Fruit fly (Drosophila melanogaster) S2 (cell line): ENCODE results near the gene Ktl.

Experiments used
- CG8478 ChIP-seq: fragments of >200 bp; optimal IDR thresholded peaks from 2 replicates; lab custom pipeline; 2018
- CTCF ChIP-seq, 2 experiments: fragments of >200 bp; optimal IDR thresholded peaks; 2 replicates each; lab custom pipeline; 2018

The Ktl gene

dm6 chr3R:20897128-20897527 is at the start of gene Ktl:
Ktl (minus strand) TSS chr3R:20897320.
- TF ChIP-seq CTCF (optimal IDR thresholded peaks at IDR 0.05; lab: Kevin White, UChicago) (no peak), CG8478 (no peak)

DNA sequence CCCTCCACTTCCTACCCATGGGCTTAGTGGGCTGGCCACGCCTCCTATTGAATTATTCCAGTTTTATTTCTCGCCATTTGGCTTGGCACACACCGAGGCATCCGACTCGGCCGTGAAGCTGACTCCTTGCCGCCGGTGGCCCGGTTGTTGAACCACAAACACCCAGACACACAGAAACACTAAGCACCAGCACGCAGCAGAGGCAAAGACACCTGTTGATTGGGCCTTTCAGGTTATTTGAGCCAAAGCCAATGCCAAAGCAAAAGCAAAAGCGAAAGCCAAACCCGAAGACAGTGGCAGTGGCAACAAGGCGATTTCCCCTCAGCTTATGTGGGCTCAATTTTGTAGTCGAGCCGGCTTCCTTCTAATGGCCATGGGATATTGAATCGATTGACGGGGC is 49.7 kb upstream of the Ktl start:
- no peak for TF ChIP-seq CTCF (optimal IDR thresholded peaks at IDR 0.05; lab: Kevin White, UChicago)
- TF ChIP-seq CG8478, result no peak

dm6 chr3R:20945463-20945862 is 48.3 kb upstream of the Ktl start, which contains the start of gene CG31191:
CG31191 (minus strand) TSS chr3R:20945530.
- no peak for TF ChIP-seq CG8478
- TF ChIP-seq CTCF (optimal IDR thresholded peaks at IDR 0.05; lab: Kevin White, UChicago), result no peak

dm6 chr3R:20915828-20916227 is 18.7 kb upstream of the Ktl start:
- TF ChIP-seq CTCF (optimal IDR thresholded peaks at IDR 0.05; lab: Kevin White, UChicago) (no peak), CG8478 (no peak)

DNA sequence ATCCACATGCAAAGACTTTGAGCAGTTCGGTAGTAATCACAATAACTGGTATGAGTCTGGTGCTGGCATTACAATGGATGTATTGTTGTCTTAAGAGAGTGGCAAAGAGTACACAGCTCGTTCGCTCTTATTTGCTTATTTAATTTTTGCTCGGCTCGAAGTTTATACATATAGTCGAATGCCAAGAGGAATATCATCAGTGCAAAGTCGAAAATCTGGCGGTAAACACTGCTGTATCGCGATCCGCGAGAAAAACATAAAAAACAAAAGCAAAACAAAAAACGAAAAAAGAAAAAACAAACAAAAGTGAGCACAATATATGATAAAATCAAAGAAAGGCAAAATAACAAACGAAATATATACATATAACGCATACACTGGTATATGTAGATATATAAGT is 17.0 kb upstream of the Ktl start, which contains the start of gene hdly:
hdly (plus strand) TSS at position 194 of the 400 bp plus-strand sequence.
- TF ChIP-seq CTCF (optimal IDR thresholded peaks at IDR 0.05; lab: Kevin White, UChicago), result no peak
- TF ChIP-seq CG8478, result no peak

DNA sequence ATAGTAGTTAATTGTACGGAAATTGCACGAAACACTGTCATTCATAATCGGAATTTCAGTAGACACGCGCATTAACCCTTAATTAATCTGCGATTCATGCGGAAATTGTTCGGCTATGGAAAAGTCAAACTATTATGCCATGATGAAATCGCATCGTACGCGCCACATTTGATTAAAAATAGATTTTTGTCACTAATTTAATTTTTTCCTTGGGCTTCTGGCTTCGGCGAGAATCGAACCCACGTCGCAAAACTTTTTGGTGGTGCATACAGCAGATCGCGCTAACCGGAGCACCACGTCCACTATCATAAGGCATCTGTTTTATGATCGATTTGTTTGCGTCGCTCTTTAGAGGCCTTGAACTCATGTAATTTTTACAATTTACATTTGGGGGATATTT is 15.6 kb upstream of the Ktl start:
- no peak for TF ChIP-seq CG8478
- TF ChIP-seq CTCF (optimal IDR thresholded peaks at IDR 0.05; lab: Kevin White, UChicago), result no peak

DNA sequence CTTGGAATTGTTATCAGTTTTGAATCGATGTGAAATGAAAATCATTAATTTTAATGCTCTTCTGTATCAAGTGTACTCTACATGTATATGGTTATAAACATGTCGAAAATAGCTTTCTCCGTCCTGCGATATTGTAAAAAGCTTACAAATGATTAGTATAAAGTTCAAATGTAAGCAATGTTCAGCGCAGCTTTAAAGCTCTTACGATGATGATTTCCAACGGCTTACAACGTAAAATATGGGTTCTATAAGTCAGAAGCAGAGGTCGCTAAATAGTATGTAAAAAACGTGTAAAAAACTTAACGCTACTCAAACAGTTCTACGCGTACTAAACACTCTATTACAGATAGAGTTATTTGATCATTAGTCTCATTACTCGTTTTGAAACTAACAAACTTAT is 11.5 kb upstream of the Ktl start:
- TF ChIP-seq CTCF (optimal IDR thresholded peaks at IDR 0.05; lab: Kevin White, UChicago) (peak; percentile 80), CG8478 (no peak)

DNA sequence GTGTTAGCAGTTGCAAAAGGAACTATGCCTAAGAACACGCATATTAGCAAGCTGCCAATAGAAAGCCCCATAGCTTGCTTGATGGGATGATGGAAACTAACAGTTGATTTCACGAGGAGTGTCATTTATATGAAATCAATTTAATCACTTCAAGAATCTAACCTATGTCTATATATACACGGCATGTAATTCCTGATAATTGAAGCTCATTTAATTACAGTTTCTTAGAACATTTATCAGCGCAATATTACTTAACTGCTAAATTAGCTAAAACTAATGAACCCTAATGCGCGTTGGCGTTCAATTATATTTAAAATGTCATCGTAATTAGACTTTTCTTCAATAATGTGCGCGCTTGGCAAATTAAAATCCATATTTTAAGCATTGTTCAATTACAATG is 8.3 kb upstream of the Ktl start, which contains the start of gene TotX:
TotX (minus strand) TSS at position 101 of the 400 bp plus-strand sequence.
- TF ChIP-seq CTCF (optimal IDR thresholded peaks at IDR 0.05; lab: Kevin White, UChicago) (no peak), CG8478 (no peak)

- TF ChIP-seq CTCF (optimal IDR thresholded peaks at IDR 0.05; lab: Kevin White, UChicago) (no peak), CG8478 (no peak)
Measured at dm6 chr3R:20901656-20902055, 4.5 kb upstream of the Ktl start, which contains the start of gene Grik. Grik (plus strand) TSS chr3R:20901956.

dm6 chr3R:20891495-20891894 is 5.6 kb downstream of the Ktl start:
- TF ChIP-seq CTCF (optimal IDR thresholded peaks at IDR 0.05; lab: Kevin White, UChicago) (no peak), CG8478 (no peak)

DNA sequence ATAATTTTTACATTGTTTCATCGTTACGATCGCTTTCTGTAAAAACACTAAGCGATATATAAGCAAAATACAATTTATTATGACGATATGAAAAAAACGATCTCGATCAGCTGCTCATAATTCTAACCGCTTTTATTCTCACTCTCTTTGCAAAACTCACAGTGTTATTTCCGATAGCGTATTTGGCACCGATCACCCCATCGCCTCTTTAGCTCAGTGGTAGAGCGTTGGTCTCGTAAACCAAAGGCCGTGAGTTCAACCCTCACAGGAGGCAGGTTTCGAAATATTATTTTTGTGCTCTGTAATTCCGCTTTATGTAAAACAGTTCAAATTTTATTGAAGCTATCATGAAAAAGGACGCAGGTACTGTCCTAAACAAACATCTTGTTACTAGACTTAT is 6.2 kb downstream of the Ktl start:
- TF ChIP-seq CTCF (optimal IDR thresholded peaks at IDR 0.05; lab: Kevin White, UChicago) (no peak), CG8478 (no peak)

dm6 chr3R:20890505-20890904 is 6.6 kb downstream of the Ktl start:
- TF ChIP-seq CG8478, result no peak
- TF ChIP-seq CTCF (optimal IDR thresholded peaks at IDR 0.05; lab: Kevin White, UChicago), result no peak

dm6 chr3R:20877436-20877835 is 19.7 kb downstream of the Ktl start, which contains the start of gene TotZ:
TotZ (plus strand) TSS chr3R:20877736.
- no peak for TF ChIP-seq CG8478
- TF ChIP-seq CTCF (optimal IDR thresholded peaks at IDR 0.05; lab: Kevin White, UChicago), result no peak

DNA sequence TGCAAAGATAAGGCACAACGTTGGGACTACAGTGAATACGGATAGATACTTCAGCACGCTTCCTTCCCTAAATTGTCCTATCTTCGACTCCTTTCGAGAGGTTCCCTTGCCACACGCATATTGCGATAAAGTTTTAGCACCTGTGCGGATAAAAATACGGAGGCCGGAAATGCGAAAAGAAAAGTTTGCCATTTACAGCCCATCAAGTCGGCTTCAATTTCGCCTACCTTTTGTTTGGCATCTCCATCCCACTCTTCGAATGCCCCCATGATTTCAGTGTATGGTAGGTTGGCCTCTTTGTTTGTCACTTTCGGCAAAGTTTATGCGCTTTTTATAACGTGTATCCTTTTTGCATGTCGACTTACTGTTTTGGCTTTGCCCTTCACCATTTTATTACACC is 20.4 kb downstream of the Ktl start:
- TF ChIP-seq CG8478, result no peak
- no peak for TF ChIP-seq CTCF (optimal IDR thresholded peaks at IDR 0.05; lab: Kevin White, UChicago)

dm6 chr3R:20873638-20874037 is 23.5 kb downstream of the Ktl start, which contains the start of gene TotB:
TotB (plus strand) TSS chr3R:20873938.
- no peak for TF ChIP-seq CTCF (optimal IDR thresholded peaks at IDR 0.05; lab: Kevin White, UChicago)
- TF ChIP-seq CG8478, result no peak

DNA sequence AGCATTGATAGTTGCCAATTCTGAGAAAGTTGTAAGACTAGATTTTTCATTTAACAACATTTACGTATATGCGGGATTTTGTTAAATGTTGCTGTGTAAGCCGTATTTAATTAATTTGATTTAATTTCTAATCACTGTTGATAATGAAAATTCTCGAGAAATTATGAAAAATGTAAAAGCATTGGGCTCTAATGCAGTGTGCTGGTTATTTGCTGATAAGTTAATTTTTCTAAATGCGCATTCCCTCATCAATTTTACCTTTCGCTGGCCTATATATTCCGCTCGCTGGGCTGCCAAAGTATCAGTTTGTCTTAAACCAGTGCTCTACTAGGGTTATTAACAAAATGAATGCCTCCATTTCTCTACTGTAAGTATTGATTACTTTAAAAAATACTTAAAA is 24.4 kb downstream of the Ktl start, which contains the start of gene TotC:
TotC (plus strand) TSS at position 301 of the 400 bp plus-strand sequence.
- TF ChIP-seq CG8478 (no peak), CTCF (optimal IDR thresholded peaks at IDR 0.05; lab: Kevin White, UChicago) (no peak)

dm6 chr3R:20870736-20871135 is 26.4 kb downstream of the Ktl start, which contains the start of gene TotA:
TotA (plus strand) TSS chr3R:20871036.
- no peak for TF ChIP-seq CG8478
- no peak for TF ChIP-seq CTCF (optimal IDR thresholded peaks at IDR 0.05; lab: Kevin White, UChicago)
